Fruit fly (Drosophila melanogaster): Measurements from ENCODE around the gene CG9664.

The CG9664 gene

dm6 chr2L:3298065-3298469, 3.6 kb upstream of the CG9664 start:
- TF ChIP-seq vri (GFP tag; optimal IDR thresholded peaks at IDR 0.05), result peak; percentile 59
- TF ChIP-seq Lpt (GFP tag; optimal IDR thresholded peaks at IDR 0.05), result no peak
- no peak for TF ChIP-seq esn (GFP tag; optimal IDR thresholded peaks at IDR 0.05)
- peak; percentile 59 for TF ChIP-seq svp (GFP tag)

- TF ChIP-seq svp (GFP tag) (peak; percentile 74), Ets96B (tag; optimal IDR thresholded peaks at IDR 0.05) (no peak)
Measured at dm6 chr2L:3293718-3294340, 677 bp downstream of the CG9664 start.

- TF ChIP-seq CG6163 (GFP tag; IDR thresholded peaks at IDR 0.05) (0 out of 3 replicates have a peak, but pooled peaks have one; percentile 38), Blimp-1 (GFP tag; optimal IDR thresholded peaks at IDR 0.05) (no peak), Lpt (GFP tag; optimal IDR thresholded peaks at IDR 0.05) (no peak), CG9139 (GFP tag; optimal IDR thresholded peaks at IDR 0.05) (no peak), fkh (GFP tag; optimal IDR thresholded peaks at IDR 0.05) (peak; percentile 84), Gug (GFP tag; IDR thresholded peaks at IDR 0.05) (no peak), Hr38 (GFP tag; optimal IDR thresholded peaks at IDR 0.05) (no peak), CG6276 (GFP tag; optimal IDR thresholded peaks at IDR 0.05) (no peak), dac (GFP tag; optimal IDR thresholded peaks at IDR 0.05) (no peak), CG8632 (GFP tag; optimal IDR thresholded peaks at IDR 0.05) (no peak), CG16779 (tag; optimal IDR thresholded peaks at IDR 0.05) (no peak), CG10631 (GFP tag; optimal IDR thresholded peaks at IDR 0.05) (peak; percentile 20), CG32006 (GFP tag; optimal IDR thresholded peaks at IDR 0.05) (no peak), Eip75B (GFP tag; optimal IDR thresholded peaks at IDR 0.05) (no peak), dsx (GFP tag; optimal IDR thresholded peaks at IDR 0.05; ENCODE audit: poor library complexity, severe bottlenecking) (no peak), CG1621 (tag; optimal IDR thresholded peaks at IDR 0.05) (no peak), pdm3 (GFP tag; optimal IDR thresholded peaks at IDR 0.05) (no peak), eg (GFP tag; IDR thresholded peaks at IDR 0.05) (peak; percentile 36; the same call in 1 of the 3 replicates), CG6808 (GFP tag; optimal IDR thresholded peaks at IDR 0.05) (no peak), CG10669 (GFP tag; optimal IDR thresholded peaks at IDR 0.05) (peak; percentile 16)
Measured at dm6 chr2L:3280484-3280993, 14.0 kb downstream of the CG9664 start, which contains the start of gene OtopLb. OtopLb (minus strand) TSS chr2L:3280534.

- no peak for TF ChIP-seq salr (GFP tag; optimal IDR thresholded peaks at IDR 0.05)
- TF ChIP-seq CG3919 (GFP tag; optimal IDR thresholded peaks at IDR 0.05), result no peak
- TF ChIP-seq CG34406 (GFP tag; optimal IDR thresholded peaks at IDR 0.05), result no peak
- no peak for TF ChIP-seq CG4318 (GFP tag; optimal IDR thresholded peaks at IDR 0.05)
Measured at dm6 chr2L:3278786-3279185, 15.7 kb downstream of the CG9664 start.

- TF ChIP-seq CG11902 (GFP tag; optimal IDR thresholded peaks at IDR 0.05), result no peak
- TF ChIP-seq fd59A (GFP tag; optimal IDR thresholded peaks at IDR 0.05), result no peak
- TF ChIP-seq acj6 (GFP tag; optimal IDR thresholded peaks at IDR 0.05), result no peak
- TF ChIP-seq achi (GFP tag; optimal IDR thresholded peaks at IDR 0.05), result no peak
- TF ChIP-seq Ets21C (GFP tag; optimal IDR thresholded peaks at IDR 0.05), result no peak
- no peak for TF ChIP-seq salr (GFP tag; optimal IDR thresholded peaks at IDR 0.05)
- TF ChIP-seq Hr4 (GFP tag; optimal IDR thresholded peaks at IDR 0.05), result no peak
- no peak for TF ChIP-seq CG8632 (GFP tag; optimal IDR thresholded peaks at IDR 0.05)
- TF ChIP-seq CG3919 (GFP tag; optimal IDR thresholded peaks at IDR 0.05), result no peak
- no peak for TF ChIP-seq net (GFP tag; optimal IDR thresholded peaks at IDR 0.05)
- TF ChIP-seq CG3032 (tag; optimal IDR thresholded peaks at IDR 0.05), result no peak
Measured at dm6 chr2L:3269137-3269536, 25.4 kb downstream of the CG9664 start, which contains the start of gene CG3347. CG3347 (plus strand) TSS chr2L:3269437.

All from whole organism, prepupa.